Worm (Caenorhabditis elegans): ENCODE measurements around the gene rsd-2.
"Not testable (repeated sequence)": the region's sequence is repeated elsewhere in the genome, so short reads cannot be mapped to it uniquely, and the experiment has no call there.

The rsd-2 gene

DNA sequence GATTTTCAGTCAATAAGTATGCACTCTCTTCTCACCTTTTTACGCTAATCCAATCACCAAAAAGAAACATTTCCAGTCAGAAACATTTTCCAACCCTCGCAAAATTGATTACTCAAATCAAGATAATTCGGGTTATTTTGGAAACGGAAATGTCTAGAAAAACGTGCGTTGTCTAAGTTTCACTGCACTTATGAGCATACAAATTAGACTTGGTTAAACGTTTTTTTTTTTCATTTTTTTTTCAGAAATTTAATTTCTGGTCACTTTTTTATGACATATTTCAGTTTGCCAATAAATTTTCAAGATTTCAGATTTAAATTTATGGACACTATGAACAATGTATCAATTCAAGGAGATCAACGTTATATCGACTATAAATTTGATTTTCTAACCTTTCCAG, 42.8 kb upstream of the rsd-2 start, which contains the start of gene sru-12:
sru-12 (plus strand) TSS at position 301 of the 400 bp plus-strand sequence.
- TF ChIP-seq F10E7.11 (tag; optimal IDR thresholded peaks at IDR 0.05) (no peak), F57A8.1 (GFP tag; optimal IDR thresholded peaks at IDR 0.05) (no peak), snpc-1.1 (tag; optimal IDR thresholded peaks at IDR 0.05; ENCODE audit: insufficient read depth) (no peak), sea-2 (GFP tag; IDR thresholded peaks at IDR 0.05) (no peak), hsf-1 (GFP tag; IDR thresholded peaks at IDR 0.05) (no peak), hlh-12 (tag; optimal IDR thresholded peaks at IDR 0.05) (no peak), bed-1 (GFP tag; IDR thresholded peaks at IDR 0.05) (no peak), hrde-1 (tag; optimal IDR thresholded peaks at IDR 0.05; ENCODE audit: borderline replicate concordance) (no peak), xnd-1 (tag; optimal IDR thresholded peaks at IDR 0.05) (no peak), T07F8.4 (tag; optimal IDR thresholded peaks at IDR 0.05) (no peak), pbrm-1 (GFP tag; IDR thresholded peaks at IDR 0.05) (no peak), D2030.7 (GFP tag; IDR thresholded peaks at IDR 0.05) (no peak), ztf-28 (GFP tag; IDR thresholded peaks at IDR 0.05) (no peak), F52B5.7 (tag; optimal IDR thresholded peaks at IDR 0.05) (no peak), C06A6.2 (GFP tag; conservative IDR thresholded peaks at IDR 0.05) (no peak), ets-4 (GFP tag; optimal IDR thresholded peaks at IDR 0.05) (no peak), madf-3 (GFP tag; IDR thresholded peaks at IDR 0.05) (no peak), attf-5 (GFP tag; optimal IDR thresholded peaks at IDR 0.05) (no peak), Y53G8AR.9 (GFP tag; conservative IDR thresholded peaks at IDR 0.05) (no peak), lin-54 (GFP tag; optimal IDR thresholded peaks at IDR 0.05) (no peak)

DNA sequence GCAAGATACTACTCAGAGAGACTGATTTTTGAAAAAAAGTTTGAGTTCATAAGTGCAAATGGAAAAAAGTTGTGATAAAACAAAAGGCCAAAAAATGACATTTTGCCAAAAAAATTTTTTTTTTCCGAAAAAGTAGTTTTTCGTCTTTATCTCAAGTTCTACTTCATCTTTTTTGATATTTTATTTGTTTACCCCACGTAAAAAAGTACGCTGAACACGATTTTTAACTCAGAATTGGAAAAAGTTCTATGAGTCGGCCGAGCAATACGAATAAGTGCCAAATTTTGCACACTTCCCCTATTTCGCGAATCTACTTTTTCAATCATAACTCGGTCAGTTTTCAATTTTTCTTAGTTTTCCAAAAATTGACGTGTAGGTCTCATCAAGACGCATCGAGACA, 38.9 kb upstream of the rsd-2 start, which contains the start of gene sru-16:
sru-16 (plus strand) TSS at position 301 of the 400 bp plus-strand sequence.
- not testable (repeated sequence) for TF ChIP-seq aptf-3 (GFP tag; IDR thresholded peaks at IDR 0.05); F49E8.2 (tag; optimal IDR thresholded peaks at IDR 0.05; ENCODE audit: insufficient read depth); K11D2.4 (GFP tag; IDR thresholded peaks at IDR 0.05)

DNA sequence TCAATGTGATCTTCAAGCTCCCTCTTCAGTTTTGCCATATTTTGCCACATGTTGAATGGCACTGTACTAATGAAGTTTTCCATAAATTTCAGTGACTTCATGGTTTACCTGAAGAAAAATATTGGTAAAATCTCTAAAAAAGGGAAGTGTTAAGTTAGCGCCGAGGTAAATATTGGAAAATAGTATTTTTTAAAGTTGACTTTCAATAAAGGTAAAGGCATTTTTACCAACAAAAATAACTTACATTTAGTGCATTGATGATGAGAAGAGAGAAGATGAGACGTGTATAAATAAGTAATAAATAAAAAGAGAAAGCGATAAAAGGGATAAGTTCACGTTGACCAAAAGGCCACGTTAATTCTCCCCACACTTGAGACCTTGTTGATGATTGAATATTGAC, 38.1 kb upstream of the rsd-2 start, which contains the start of gene Y45F10B.8:
Y45F10B.8 (minus strand) TSS at position 101 of the 400 bp plus-strand sequence.
- not testable (repeated sequence) for TF ChIP-seq ama-1 (optimal IDR thresholded peaks at IDR 0.05); ama-1 (GFP tag; optimal IDR thresholded peaks at IDR 0.05); tlf-1 (GFP tag; optimal IDR thresholded peaks at IDR 0.05); ceh-27 (GFP tag; optimal IDR thresholded peaks at IDR 0.05)

DNA sequence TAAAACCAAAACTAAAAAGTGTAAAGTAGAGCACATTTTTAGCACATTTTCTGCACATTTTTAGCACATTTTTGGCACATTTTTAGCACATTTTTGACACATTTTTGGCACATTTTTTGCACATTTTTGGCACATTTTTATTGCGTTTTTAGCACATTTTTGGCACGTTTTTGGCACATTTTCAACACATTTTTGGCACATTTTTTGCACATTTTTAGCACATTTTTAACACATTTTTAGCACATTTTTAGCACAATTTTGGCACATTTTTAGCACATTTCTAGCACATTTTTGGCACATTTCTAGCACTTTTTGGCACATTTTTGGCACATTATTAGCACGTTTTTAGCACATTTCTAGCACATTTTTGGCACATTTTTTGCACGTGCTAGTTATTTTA, 35.6 kb upstream of the rsd-2 start:
- TF ChIP-seq F37B4.10 (GFP tag; IDR thresholded peaks at IDR 0.05) (no peak), K11D2.4 (GFP tag; IDR thresholded peaks at IDR 0.05) (no peak), him-1 (tag; optimal IDR thresholded peaks at IDR 0.05) (no peak), B0035.1 (tag; optimal IDR thresholded peaks at IDR 0.05) (no peak), zim-3 (tag; optimal IDR thresholded peaks at IDR 0.05) (no peak), pha-4 (tag; optimal IDR thresholded peaks at IDR 0.05) (no peak), F57A8.1 (GFP tag; optimal IDR thresholded peaks at IDR 0.05) (no peak), lsl-1 (GFP tag; optimal IDR thresholded peaks at IDR 0.05) (no peak), Y56A3A.18 (GFP tag; IDR thresholded peaks at IDR 0.05) (no peak), lir-1 (GFP tag; conservative IDR thresholded peaks at IDR 0.05) (no peak), B0019.2 (GFP tag; conservative IDR thresholded peaks at IDR 0.05) (no peak), attf-3 (GFP tag; conservative IDR thresholded peaks at IDR 0.05) (no peak)
